Fruit fly (Drosophila melanogaster): ENCODE measurements around the gene CG43999.
A peak's percentile ranks its signal among the peaks of the same experiment; 100 is the strongest.

dm6 chr3R:23927429-23927828, 1.4 kb downstream of the CG43999 start, which contains the start of gene CG13601:
- TF ChIP-seq CG13204 (GFP tag; optimal IDR thresholded peaks at IDR 0.05): no peak
- TF ChIP-seq CG8159 (tag; optimal IDR thresholded peaks at IDR 0.05): no peak
- no peak for TF ChIP-seq CG9948 (tag; optimal IDR thresholded peaks at IDR 0.05)
- TF ChIP-seq CG4496 (GFP tag; IDR thresholded peaks at IDR 0.05): 0 out of 3 replicates have a peak, but pooled peaks have one; percentile 24
- no peak for TF ChIP-seq EcR (GFP tag; optimal IDR thresholded peaks at IDR 0.05)
